In the genomic region with DNA sequence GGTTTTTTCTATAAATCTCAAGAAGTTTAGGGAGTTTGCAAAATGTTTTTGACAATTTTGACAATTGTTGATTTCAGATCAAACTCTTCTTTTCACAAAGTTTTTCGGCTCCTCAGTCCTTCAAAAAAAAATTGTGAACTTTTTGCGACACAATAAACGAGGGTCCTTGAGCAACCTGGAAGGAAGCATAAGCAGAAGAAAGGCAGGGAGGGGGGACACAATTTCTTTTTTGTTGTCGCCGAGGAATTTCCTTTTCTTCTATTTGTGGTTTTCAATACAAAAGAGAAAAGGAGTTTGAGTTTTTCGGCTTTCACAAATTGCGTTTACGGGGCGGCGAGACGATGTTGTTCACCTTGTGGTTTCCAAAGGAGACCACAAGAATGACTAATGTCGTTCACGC, we compare ENCODE assay signal across 5 worm cellular contexts.
TF ChIP-seq lines count a peak whose summit lies in the region.

No protein-coding gene starts in this region.

TF ChIP-seq in whole organism, L1 larva, 84 proteins besides CTCF, POLR2A, EP300 and RAD21:
- TF ChIP-seq fkh-10 (GFP tag; optimal IDR thresholded peaks at IDR 0.05; lab: Kevin White, UChicago) = peak; percentile 63
- TF ChIP-seq lin-14 (GFP tag; optimal IDR thresholded peaks at IDR 0.05; lab: Kevin White, UChicago) = peak; percentile 18
- TF ChIP-seq lin-39 (tag; optimal IDR thresholded peaks at IDR 0.05; lab: Kevin White, UChicago) = no peak

TF ChIP-seq in whole organism, L3 larva, 47 proteins besides CTCF, POLR2A, EP300 and RAD21:
- TF ChIP-seq egl-5 (tag; optimal IDR thresholded peaks at IDR 0.05; lab: Kevin White, UChicago) = no peak
- peak; percentile 41 for TF ChIP-seq fkh-10 (GFP tag; optimal IDR thresholded peaks at IDR 0.05; lab: Kevin White, UChicago)

TF ChIP-seq in whole organism, L4 larva, 104 proteins besides CTCF, POLR2A, EP300 and RAD21:
- TF ChIP-seq daf-8 (GFP tag; IDR thresholded peaks at IDR 0.05; lab: Robert Waterston, UW) (no peak), unc-62 (GFP tag; optimal IDR thresholded peaks at IDR 0.05 in 1 of 2; lab: Kevin White, UChicago) (peak in 1 of 2 experiments; percentile 31), unc-62 (tag; optimal IDR thresholded peaks at IDR 0.05; lab: Kevin White, UChicago) (no peak), pqm-1 (tag; optimal IDR thresholded peaks at IDR 0.05; lab: Kevin White, UChicago) (no peak), T26A8.4 (GFP tag; IDR thresholded peaks at IDR 0.05; lab: Robert Waterston, UW) (no peak), fkh-10 (GFP tag; optimal IDR thresholded peaks at IDR 0.05; lab: Kevin White, UChicago) (peak; percentile 81), daf-12 (tag; optimal IDR thresholded peaks at IDR 0.05; lab: Kevin White, UChicago) (no peak), attf-4 (tag; optimal IDR thresholded peaks at IDR 0.05; lab: Kevin White, UChicago) (no peak)

TF ChIP-seq in whole organism, late embryonic, 69 proteins besides CTCF, POLR2A, EP300 and RAD21:
- TF ChIP-seq unc-42 (tag; optimal IDR thresholded peaks at IDR 0.05; lab: Kevin White, UChicago) = peak; percentile 19
- TF ChIP-seq madf-2 (tag; optimal IDR thresholded peaks at IDR 0.05; lab: Kevin White, UChicago) = no peak

TF ChIP-seq in whole organism, mixed stage, embryonic, 35 proteins besides CTCF, POLR2A, EP300 and RAD21:
- TF ChIP-seq ces-1 (GFP tag; optimal IDR thresholded peaks at IDR 0.05; lab: Kevin White, UChicago) (peak; percentile 21), ceh-43 (GFP tag; optimal IDR thresholded peaks at IDR 0.05; lab: Kevin White, UChicago) (no peak), lsy-2 (tag; optimal IDR thresholded peaks at IDR 0.05; lab: Kevin White, UChicago) (no peak), unc-120 (tag; optimal IDR thresholded peaks at IDR 0.05; lab: Kevin White, UChicago; ENCODE audit: poor library complexity, severe bottlenecking) (no peak), ham-2 (GFP tag; optimal IDR thresholded peaks at IDR 0.05; lab: Kevin White, UChicago) (no peak)
